Worm (Caenorhabditis elegans) whole organism, mixed stage, embryonic: Measurements from ENCODE around the gene aagr-1.

Experiments
- blmp-1 ChIP-seq: fragments of 150-350 bp; optimal IDR thresholded peaks from 2 replicates; lab custom pipeline; 2014; ENCODE audit warnings: missing biosample characterization, missing genetic modification characterization
- ces-1 ChIP-seq: fragments of 150-350 bp; optimal IDR thresholded peaks from 2 replicates; lab custom pipeline; 2014; ENCODE audit warnings: missing biosample characterization, missing genetic modification reagents, missing genetic modification characterization
- elt-3 ChIP-seq: fragments of 150-350 bp; optimal IDR thresholded peaks from 2 replicates; lab custom pipeline; 2014; ENCODE audit warnings: missing biosample characterization, missing genetic modification characterization
- nhr-237 ChIP-seq: fragments of 150-350 bp; optimal IDR thresholded peaks from 2 replicates; lab custom pipeline; 2014; ENCODE audit warnings: missing biosample characterization, missing genetic modification characterization
- unc-39 ChIP-seq: fragments of 150-350 bp; optimal IDR thresholded peaks from 2 replicates; lab custom pipeline; 2014; ENCODE audit warnings: missing biosample characterization, missing genetic modification characterization
- unc-62 ChIP-seq: fragments of 150-350 bp; optimal IDR thresholded peaks from 2 replicates; lab custom pipeline; 2014; ENCODE audit warnings: missing biosample characterization, missing genetic modification reagents, missing genetic modification characterization
- ztf-11 ChIP-seq: fragments of 150-350 bp; optimal IDR thresholded peaks from 2 replicates; lab custom pipeline; 2014; ENCODE audit warnings: missing biosample characterization, missing genetic modification characterization

DNA sequence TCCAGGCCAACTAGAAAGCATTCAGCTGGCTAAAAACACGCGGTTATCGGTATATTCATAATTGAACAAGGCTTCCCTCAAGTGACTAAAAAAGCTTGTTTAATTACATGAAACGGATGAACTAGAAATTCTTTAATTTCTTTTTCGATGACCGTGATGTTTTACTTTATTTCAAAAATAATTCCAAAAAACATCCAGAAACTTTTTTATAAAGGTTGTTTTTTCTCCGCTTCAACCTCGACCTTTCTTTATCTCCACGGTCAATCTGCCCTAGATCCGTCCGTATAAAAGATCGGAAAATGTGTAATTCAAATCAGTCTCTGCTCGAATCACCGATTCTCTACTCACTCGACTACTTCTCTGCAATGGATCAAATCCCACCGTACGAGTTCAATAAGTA, 20.8 kb upstream of the aagr-1 start, which contains the start of gene F17E9.5:
- TF ChIP-seq unc-39 (no peak), ztf-11 (tag; lab: Kevin White, UChicago) (no peak), ces-1 (GFP tag; lab: Kevin White, UChicago) (no peak), unc-62 (no peak), elt-3 (tag; lab: Kevin White, UChicago) (no peak), blmp-1 (no peak), nhr-237 (tag; lab: Kevin White, UChicago) (no peak)
